Worm (Caenorhabditis elegans) whole organism, young adult: ENCODE data around the gene mthf-1.

Experiments
- F49E8.2 ChIP-seq: sonication (generic microtip); optimal IDR thresholded peaks from 3 replicates; lab custom pipeline; 2017; ENCODE audit warnings: missing genetic modification characterization, mild to moderate bottlenecking, missing compliant biosample characterization, antibody characterized with exemption, moderate library complexity; ENCODE audit not compliant: insufficient read depth
- Y56A3A.18 ChIP-seq: fragments of 200-800 bp; sonication (Bioruptor generic); IDR thresholded peaks from 2 replicates; pipeline ENCODE4 v1.3.6; 2022; ENCODE audit warnings: missing genetic modification reagents, missing genetic modification characterization, missing compliant biosample characterization
- aptf-2 ChIP-seq: fragments of 200-800 bp; sonication (Bioruptor generic); conservative IDR thresholded peaks from 2 replicates; pipeline ENCODE4 v1.3.6; 2022; ENCODE audit warnings: missing genetic modification reagents, missing genetic modification characterization, missing compliant biosample characterization
- bed-1 ChIP-seq: fragments of 200-800 bp; sonication (Bioruptor generic); IDR thresholded peaks from 2 replicates; pipeline ENCODE4 v1.3.6; 2022; ENCODE audit warnings: missing genetic modification reagents, missing genetic modification characterization, missing compliant biosample characterization
- cebp-1 ChIP-seq, 2 experiments: fragments of 200-800 bp in 1 of 2; sonication (Bioruptor generic) in 1 of 2; sonication (generic microtip) in 1 of 2; IDR thresholded peaks in 1 of 2; optimal IDR thresholded peaks in 1 of 2; 2 replicates each; pipeline versions ENCODE4 v1.3.6 to Lab custom; 2017 to 2022; ENCODE audit warnings: missing compliant biosample characterization in 2 of 2, missing genetic modification characterization in 2 of 2, mild to moderate bottlenecking in 1 of 2, missing genetic modification reagents in 1 of 2, moderate library complexity in 1 of 2
- dpl-1 ChIP-seq: fragments of 150-350 bp; optimal IDR thresholded peaks from 2 replicates; lab custom pipeline; 2014; ENCODE audit warnings: missing biosample characterization, missing genetic modification reagents, missing genetic modification characterization
- efl-1 ChIP-seq: fragments of 150-350 bp; optimal IDR thresholded peaks from 2 replicates; lab custom pipeline; 2014; ENCODE audit warnings: missing biosample characterization, missing genetic modification reagents, missing genetic modification characterization
- egrh-3 ChIP-seq: fragments of 200-800 bp; sonication (Bioruptor generic); IDR thresholded peaks from 2 replicates; pipeline ENCODE4 v1.3.6; 2022; ENCODE audit warnings: missing genetic modification reagents, missing genetic modification characterization, missing compliant biosample characterization
- hmg-1.2 ChIP-seq: fragments of 200-800 bp; sonication (Bioruptor generic); IDR thresholded peaks from 2 replicates; pipeline ENCODE4 v1.3.6; 2022; ENCODE audit warnings: missing genetic modification reagents, missing genetic modification characterization, missing compliant biosample characterization
- nfya-1 ChIP-seq: sonication (generic microtip); optimal IDR thresholded peaks from 2 replicates; lab custom pipeline; 2017; ENCODE audit warnings: antibody characterized with exemption, missing compliant biosample characterization, missing genetic modification characterization, borderline replicate concordance; ENCODE audit not compliant: insufficient read depth
- ztf-18 ChIP-seq: sonication (generic microtip); optimal IDR thresholded peaks from 2 replicates; lab custom pipeline; 2016; ENCODE audit warnings: missing genotype, mild to moderate bottlenecking, missing genetic modification characterization, missing compliant biosample characterization
- ztf-3 ChIP-seq: fragments of 200-800 bp; sonication (Bioruptor generic); optimal IDR thresholded peaks from 2 replicates; lab custom pipeline; 2018; ENCODE audit warnings: mild to moderate bottlenecking, missing genetic modification characterization, missing compliant biosample characterization

- no peak for TF ChIP-seq egrh-3
- no peak for TF ChIP-seq F49E8.2 (tag; lab: Kevin White, UChicago)
- no peak for TF ChIP-seq ztf-18 (tag; lab: Kevin White, UChicago)
- TF ChIP-seq nfya-1 (tag; lab: Kevin White, UChicago) = no peak
- no peak for TF ChIP-seq bed-1 (GFP tag; lab: Robert Waterston, UW)
- TF ChIP-seq efl-1 (GFP tag; lab: Kevin White, UChicago) = no peak
- TF ChIP-seq cebp-1 (GFP tag; IDR thresholded peaks at IDR 0.05; lab: Robert Waterston, UW) = no peak
- TF ChIP-seq cebp-1 (tag; optimal IDR thresholded peaks at IDR 0.05; lab: Kevin White, UChicago) = no peak
- no peak for TF ChIP-seq Y56A3A.18 (GFP tag; lab: Robert Waterston, UW)
- no peak for TF ChIP-seq dpl-1
- no peak for TF ChIP-seq ztf-3 (GFP tag; lab: Kevin White, UChicago)
- TF ChIP-seq aptf-2 (GFP tag; lab: Robert Waterston, UW) = no peak
- TF ChIP-seq hmg-1.2 (GFP tag; lab: Robert Waterston, UW) = no peak
These were observed 35.6 kb upstream of the mthf-1 start for ce11 chrII:7813237-7813636.
